Fruit fly (Drosophila melanogaster): ENCODE measurements around the gene CG4678.

- TF ChIP-seq Bteb2 (GFP tag; optimal IDR thresholded peaks at IDR 0.05) (no peak), H15 (GFP tag; IDR thresholded peaks at IDR 0.05) (no peak), CG6683 (GFP tag; optimal IDR thresholded peaks at IDR 0.05) (no peak), ems (GFP tag; optimal IDR thresholded peaks at IDR 0.05) (no peak)
Measured at dm6 chrX:16648435-16648781, 47.5 kb upstream of the CG4678 start.
